Worm (Caenorhabditis elegans) whole organism, mixed stage, embryonic: Measurements from ENCODE around the gene nhr-216.

Experiments used
- ceh-43 ChIP-seq: fragments of 200-800 bp; sonication (Bioruptor generic); optimal IDR thresholded peaks from 2 replicates; lab custom pipeline; 2018; ENCODE audit warnings: mild to moderate bottlenecking, missing genetic modification characterization, moderate library complexity, missing compliant biosample characterization
- lsy-2 ChIP-seq: fragments of 150-350 bp; optimal IDR thresholded peaks from 2 replicates; lab custom pipeline; 2014; ENCODE audit warnings: missing biosample characterization, missing genetic modification characterization
- nhr-76 ChIP-seq: sonication (generic microtip); optimal IDR thresholded peaks from 2 replicates; lab custom pipeline; 2017; ENCODE audit warnings: missing biosample characterization, missing genetic modification characterization

DNA sequence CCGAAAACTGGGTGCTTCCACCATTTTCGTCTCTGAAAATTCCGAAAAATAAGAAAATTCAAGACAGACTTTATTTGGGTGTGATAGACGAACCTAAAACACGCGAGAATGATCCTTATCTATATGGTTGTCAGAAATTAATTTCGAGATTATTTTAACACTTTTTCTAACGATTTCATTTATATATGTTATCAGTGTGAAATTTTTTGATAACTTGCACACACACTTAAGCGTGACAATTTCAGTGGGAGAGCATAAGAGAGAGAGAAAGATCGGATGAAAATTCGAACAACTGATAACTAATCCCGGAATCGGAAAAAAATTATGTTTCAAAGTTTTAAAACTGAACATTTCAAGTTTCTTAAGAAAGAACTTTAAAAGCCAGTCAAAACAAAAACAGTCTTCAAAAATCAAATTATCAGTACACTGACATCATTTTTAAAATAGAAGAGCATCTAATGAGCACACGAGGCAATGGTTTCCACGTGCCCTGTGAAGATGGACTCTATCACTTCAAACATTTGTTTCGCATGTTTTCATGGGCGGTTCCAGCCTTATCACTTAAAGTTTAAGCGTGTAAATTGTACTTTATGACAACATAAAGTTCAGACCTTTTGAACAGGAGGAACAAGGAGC, 34.4 kb upstream of the nhr-216 start, which contains the start of gene C35A11.4:
- TF ChIP-seq nhr-76 (tag; lab: Kevin White, UChicago) (no peak), ceh-43 (GFP tag; lab: Kevin White, UChicago) (no peak), lsy-2 (tag; lab: Kevin White, UChicago) (no peak)
